Worm (Caenorhabditis elegans) whole organism, midembryonic: Measurements from ENCODE around the gene ZK185.5.

ENCODE experiments used
- cog-1 ChIP-seq: sonication (generic microtip); optimal IDR thresholded peaks from 2 replicates; lab custom pipeline; 2016; ENCODE audit warnings: missing genetic modification characterization, missing compliant biosample characterization
- flt-1 ChIP-seq: fragments of 200-800 bp; sonication (Bioruptor generic); IDR thresholded peaks from 2 replicates; pipeline ENCODE4 v1.3.6; 2022; ENCODE audit warnings: missing genetic modification characterization, missing compliant biosample characterization
- ztf-29 ChIP-seq: fragments of 200-800 bp; sonication (Bioruptor generic); IDR thresholded peaks from 2 replicates; pipeline ENCODE4 v1.3.6; 2022; ENCODE audit warnings: missing genetic modification reagents, missing genetic modification characterization, missing compliant biosample characterization

DNA sequence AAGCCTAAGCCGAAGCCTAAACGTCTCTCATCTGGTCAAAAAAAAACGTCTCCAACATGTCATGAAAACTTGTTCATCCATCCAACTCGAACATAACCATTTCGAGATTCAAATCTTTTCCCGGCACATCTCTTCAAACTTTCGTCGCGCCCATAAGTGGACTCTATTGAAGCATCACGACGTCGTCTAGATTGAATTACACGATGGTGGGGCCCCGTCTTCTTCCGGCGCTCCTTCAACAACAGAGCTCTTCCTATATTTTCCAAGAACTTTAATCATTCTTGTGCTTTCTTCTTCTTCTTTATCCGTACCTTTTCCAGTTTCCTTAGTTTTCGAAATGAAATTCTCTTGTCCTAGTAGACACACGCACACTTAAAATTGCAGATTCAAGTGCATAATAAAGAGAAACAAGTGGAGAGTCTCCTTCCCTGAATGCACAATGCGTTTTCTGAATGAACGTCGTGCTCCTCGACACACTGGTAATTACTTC, 22.7 kb upstream of the ZK185.5 start, which contains the start of gene F28E10.1:
- no peak for TF ChIP-seq flt-1 (GFP tag; lab: Robert Waterston, UW)
- no peak for TF ChIP-seq cog-1 (tag; lab: Kevin White, UChicago)
- TF ChIP-seq ztf-29, result no peak
